Fruit fly (Drosophila melanogaster) whole organism, embryonic: ENCODE data around the gene CG33124.

Experiments used
- Adf1 ChIP-seq: fragments of 200-800 bp; sonication (Bioruptor generic); IDR thresholded peaks from 2 replicates; pipeline ENCODE4 v1.3.6; 2022; ENCODE audit warnings: missing biosample characterization, missing genetic modification characterization
- Asciz ChIP-seq: fragments of 200-800 bp; sonication (Bioruptor generic); optimal IDR thresholded peaks from 2 replicates; lab custom pipeline; 2017; ENCODE audit warnings: missing biosample characterization, mild to moderate bottlenecking, missing genetic modification characterization, missing genetic modification reagents
- Atf-2 ChIP-seq: fragments of 200-800 bp; sonication (Bioruptor generic); optimal IDR thresholded peaks from 2 replicates; lab custom pipeline; 2016; ENCODE audit warnings: missing biosample characterization, missing genetic modification characterization
- Atf3 ChIP-seq: fragments of 200-800 bp; sonication (Bioruptor generic); optimal IDR thresholded peaks from 3 replicates; lab custom pipeline; 2016; ENCODE audit warnings: missing biosample characterization, missing genetic modification characterization
- B-H2 ChIP-seq: fragments of 200-800 bp; sonication (Bioruptor generic); optimal IDR thresholded peaks from 2 replicates; lab custom pipeline; 2018; ENCODE audit warnings: missing biosample characterization, mild to moderate bottlenecking, missing genetic modification characterization
- BtbVII ChIP-seq: fragments of 200-800 bp; sonication (Bioruptor generic); optimal IDR thresholded peaks from 3 replicates; lab custom pipeline; 2017; ENCODE audit warnings: missing biosample characterization, mild to moderate bottlenecking, missing genetic modification characterization
- CG10543 ChIP-seq: fragments of 200-800 bp; sonication (Bioruptor generic); optimal IDR thresholded peaks from 3 replicates; lab custom pipeline; 2017; ENCODE audit warnings: missing biosample characterization, mild to moderate bottlenecking, missing genetic modification characterization, moderate library complexity
- CG11247 ChIP-seq: fragments of 200-800 bp; sonication (Bioruptor generic); IDR thresholded peaks from 2 replicates; pipeline ENCODE4 v1.3.6; 2022; ENCODE audit warnings: missing biosample characterization, missing genetic modification characterization
- CG11456 ChIP-seq: fragments of 200-800 bp; sonication (Bioruptor generic); IDR thresholded peaks from 3 replicates; pipeline ENCODE4 v1.3.6; 2022; ENCODE audit warnings: missing biosample characterization, missing genetic modification characterization
- CG12744 ChIP-seq: fragments of 200-800 bp; sonication (Bioruptor generic); optimal IDR thresholded peaks from 2 replicates; lab custom pipeline; 2016; ENCODE audit warnings: missing biosample characterization, missing genetic modification characterization
- CG12769 ChIP-seq: fragments of 200-800 bp; sonication (Bioruptor generic); optimal IDR thresholded peaks from 2 replicates; lab custom pipeline; 2019; ENCODE audit warnings: missing biosample characterization, mild to moderate bottlenecking, missing genetic modification characterization, moderate library complexity
- CG13287 ChIP-seq: fragments of 200-800 bp; sonication (Bioruptor generic); IDR thresholded peaks from 2 replicates; pipeline ENCODE4 v1.3.6; 2022; ENCODE audit warnings: missing biosample characterization, missing genetic modification characterization; ENCODE audit not compliant: partially characterized antibody
- CG13894 ChIP-seq: fragments of 200-800 bp; sonication (Bioruptor generic); optimal IDR thresholded peaks from 3 replicates; lab custom pipeline; 2018; ENCODE audit warnings: missing biosample characterization, mild to moderate bottlenecking, missing genetic modification characterization, moderate library complexity
- CG14014 ChIP-seq: fragments of 200-800 bp; sonication (Bioruptor generic); IDR thresholded peaks from 2 replicates; pipeline ENCODE4 v1.3.6; 2022; ENCODE audit warnings: missing biosample characterization, missing genetic modification characterization
- CG15073 ChIP-seq: fragments of 200-800 bp; sonication (Bioruptor generic); optimal IDR thresholded peaks from 2 replicates; lab custom pipeline; 2016; ENCODE audit warnings: missing biosample characterization, missing genetic modification characterization
- CG15601 ChIP-seq: fragments of 200-800 bp; sonication (Bioruptor generic); optimal IDR thresholded peaks from 3 replicates; lab custom pipeline; 2019; ENCODE audit warnings: missing biosample characterization, mild to moderate bottlenecking, missing genetic modification characterization, moderate library complexity
- CG2116 ChIP-seq: fragments of 200-800 bp; sonication (Bioruptor generic); optimal IDR thresholded peaks from 3 replicates; lab custom pipeline; 2018; ENCODE audit warnings: missing biosample characterization, mild to moderate bottlenecking, missing genetic modification characterization
- CG42726 ChIP-seq: fragments of 200-800 bp; sonication (Bioruptor generic); IDR thresholded peaks from 2 replicates; pipeline ENCODE4 v1.3.6; 2022; ENCODE audit warnings: missing biosample characterization, missing genetic modification characterization; ENCODE audit not compliant: partially characterized antibody
- CG4424 ChIP-seq: fragments of 200-800 bp; sonication (Bioruptor generic); optimal IDR thresholded peaks from 3 replicates; lab custom pipeline; 2016; ENCODE audit warnings: missing biosample characterization, missing genetic modification characterization
- CG6683 ChIP-seq: fragments of 200-800 bp; sonication (Bioruptor generic); optimal IDR thresholded peaks from 2 replicates; lab custom pipeline; 2017; ENCODE audit warnings: missing biosample characterization, mild to moderate bottlenecking, missing genetic modification characterization, missing genetic modification reagents
- CG6791 ChIP-seq: fragments of 200-800 bp; sonication (Bioruptor generic); IDR thresholded peaks from 3 replicates; pipeline ENCODE4 v1.3.6; 2022; ENCODE audit warnings: missing biosample characterization, missing genetic modification characterization; ENCODE audit not compliant: partially characterized antibody
- CG7786 ChIP-seq: fragments of 200-800 bp; sonication (Bioruptor generic); optimal IDR thresholded peaks from 2 replicates; lab custom pipeline; 2016; ENCODE audit warnings: missing biosample characterization, missing genetic modification characterization
- CTCF ChIP-seq: fragments of 200-800 bp; sonication (Bioruptor generic); optimal IDR thresholded peaks from 2 replicates; lab custom pipeline; 2017; ENCODE audit warnings: missing biosample characterization, mild to moderate bottlenecking, missing genetic modification characterization, moderate library complexity
- E2f1 ChIP-seq: fragments of 200-800 bp; sonication (Bioruptor generic); IDR thresholded peaks from 2 replicates; pipeline ENCODE4 v1.3.6; 2022; ENCODE audit warnings: missing biosample characterization, missing genetic modification characterization
- Ets97D ChIP-seq: fragments of 200-800 bp; sonication (Bioruptor generic); optimal IDR thresholded peaks from 3 replicates; lab custom pipeline; 2016; ENCODE audit warnings: missing biosample characterization, missing genetic modification characterization
- Fer1 ChIP-seq: fragments of 200-800 bp; sonication (Bioruptor generic); optimal IDR thresholded peaks from 2 replicates; lab custom pipeline; 2017; ENCODE audit warnings: missing biosample characterization, mild to moderate bottlenecking, missing genetic modification characterization
- Lim3 ChIP-seq: fragments of 200-800 bp; sonication (Bioruptor generic); IDR thresholded peaks from 2 replicates; pipeline ENCODE4 v1.3.6; 2022; ENCODE audit warnings: missing biosample characterization, missing genetic modification characterization
- Mrtf ChIP-seq: fragments of 200-800 bp; sonication (Bioruptor generic); IDR thresholded peaks from 3 replicates; pipeline ENCODE4 v1.3.6; 2022; ENCODE audit warnings: missing biosample characterization, missing genetic modification characterization
- NFAT ChIP-seq: fragments of 200-800 bp; sonication (Bioruptor generic); IDR thresholded peaks from 2 replicates; pipeline ENCODE4 v1.3.6; 2022; ENCODE audit warnings: missing biosample characterization, missing genetic modification characterization
- Nf-YA ChIP-seq: fragments of 200-800 bp; sonication (Bioruptor generic); IDR thresholded peaks from 2 replicates; pipeline ENCODE4 v1.3.6; 2022; ENCODE audit warnings: missing biosample characterization, missing genetic modification characterization
- Nf-YB ChIP-seq: fragments of 200-800 bp; sonication (Bioruptor generic); optimal IDR thresholded peaks from 3 replicates; lab custom pipeline; 2019; ENCODE audit warnings: missing biosample characterization, mild to moderate bottlenecking, missing genetic modification characterization, moderate library complexity
- Oli ChIP-seq: fragments of 200-800 bp; sonication (Bioruptor generic); optimal IDR thresholded peaks from 2 replicates; lab custom pipeline; 2018; ENCODE audit warnings: missing biosample characterization, mild to moderate bottlenecking, missing genetic modification characterization, moderate library complexity
- PHDP ChIP-seq: fragments of 200-800 bp; sonication (Bioruptor generic); optimal IDR thresholded peaks from 3 replicates; lab custom pipeline; 2018; ENCODE audit warnings: missing biosample characterization, mild to moderate bottlenecking, missing genetic modification characterization, moderate library complexity
- Rx ChIP-seq: fragments of 200-800 bp; sonication (Bioruptor generic); IDR thresholded peaks from 2 replicates; pipeline ENCODE4 v1.3.6; 2022; ENCODE audit warnings: missing biosample characterization, missing genetic modification characterization
- Sin3A ChIP-seq: fragments of >200 bp; optimal IDR thresholded peaks from 2 replicates; lab custom pipeline; 2018
- Xrp1 ChIP-seq: fragments of 200-800 bp; sonication (Bioruptor generic); IDR thresholded peaks from 2 replicates; pipeline ENCODE4 v1.3.6; 2022; ENCODE audit warnings: missing biosample characterization, missing genetic modification characterization
- ara ChIP-seq: fragments of 200-800 bp; sonication (Bioruptor generic); IDR thresholded peaks from 2 replicates; pipeline ENCODE4 v1.3.6; 2022; ENCODE audit warnings: missing biosample characterization, missing genetic modification characterization
- ase ChIP-seq: fragments of 200-800 bp; sonication (Bioruptor generic); IDR thresholded peaks from 3 replicates; pipeline ENCODE4 v1.3.6; 2022; ENCODE audit warnings: missing biosample characterization, missing genetic modification characterization
- chm ChIP-seq: fragments of 200-800 bp; sonication (Bioruptor generic); IDR thresholded peaks from 2 replicates; pipeline ENCODE4 v1.3.6; 2022; ENCODE audit warnings: missing biosample characterization, missing genetic modification characterization
- crol ChIP-seq: fragments of 200-800 bp; sonication (Bioruptor generic); IDR thresholded peaks from 2 replicates; pipeline ENCODE4 v1.3.6; 2022; ENCODE audit warnings: missing biosample characterization, missing genetic modification characterization
- gem ChIP-seq: fragments of 200-800 bp; sonication (Bioruptor generic); optimal IDR thresholded peaks from 2 replicates; lab custom pipeline; 2019; ENCODE audit warnings: missing biosample characterization, mild to moderate bottlenecking, missing genetic modification characterization, moderate library complexity
- gsb ChIP-seq: fragments of 200-800 bp; sonication (Bioruptor generic); IDR thresholded peaks from 2 replicates; pipeline ENCODE4 v1.3.6; 2022; ENCODE audit warnings: missing biosample characterization, missing genetic modification characterization
- jigr1 ChIP-seq: fragments of 200-800 bp; sonication (Bioruptor generic); IDR thresholded peaks from 3 replicates; pipeline ENCODE4 v1.3.6; 2022; ENCODE audit warnings: missing biosample characterization, missing genetic modification characterization
- luna ChIP-seq: fragments of 200-800 bp; sonication (Bioruptor generic); optimal IDR thresholded peaks from 2 replicates; lab custom pipeline; 2016; ENCODE audit warnings: missing biosample characterization, missing genetic modification characterization
- nau ChIP-seq: fragments of 200-800 bp; sonication (Bioruptor generic); optimal IDR thresholded peaks from 3 replicates; lab custom pipeline; 2017; ENCODE audit warnings: missing biosample characterization, mild to moderate bottlenecking, missing genetic modification characterization, missing genetic modification reagents
- nerfin-1 ChIP-seq: fragments of 200-800 bp; sonication (Bioruptor generic); optimal IDR thresholded peaks from 3 replicates; lab custom pipeline; 2019; ENCODE audit warnings: missing biosample characterization, mild to moderate bottlenecking, missing genetic modification characterization, moderate library complexity
- pb ChIP-seq: fragments of 200-800 bp; sonication (Bioruptor generic); optimal IDR thresholded peaks from 3 replicates; lab custom pipeline; 2016; ENCODE audit warnings: missing biosample characterization, missing genetic modification characterization
- pros ChIP-seq: fragments of 200-800 bp; sonication (Bioruptor generic); optimal IDR thresholded peaks from 3 replicates; lab custom pipeline; 2019; ENCODE audit warnings: missing biosample characterization, mild to moderate bottlenecking, missing genetic modification characterization, moderate library complexity
- repo ChIP-seq: fragments of 200-800 bp; sonication (Bioruptor generic); optimal IDR thresholded peaks from 2 replicates; lab custom pipeline; 2016; ENCODE audit warnings: missing biosample characterization, missing genetic modification characterization
- sim ChIP-seq: fragments of 200-800 bp; sonication (Bioruptor generic); IDR thresholded peaks from 2 replicates; pipeline ENCODE4 v1.3.6; 2022; ENCODE audit warnings: missing biosample characterization, missing genetic modification characterization
- unc-4 ChIP-seq: fragments of 200-800 bp; sonication (Bioruptor generic); IDR thresholded peaks from 2 replicates; pipeline ENCODE4 v1.3.6; 2022; ENCODE audit warnings: missing biosample characterization, missing genetic modification characterization; ENCODE audit not compliant: partially characterized antibody
- zf30C ChIP-seq: fragments of 200-800 bp; sonication (Bioruptor generic); optimal IDR thresholded peaks from 3 replicates; lab custom pipeline; 2018; ENCODE audit warnings: missing biosample characterization, mild to moderate bottlenecking, missing genetic modification characterization

CG33124 gene

dm6 chr2L:2201107-2201561 lies 7.8 kb downstream of the CG33124 start (continued):
- TF ChIP-seq zf30C (GFP tag; lab: Kevin White, UChicago), result peak; percentile 80
- peak; percentile 66 for TF ChIP-seq Nf-YB
- TF ChIP-seq luna (GFP tag; lab: Kevin White, UChicago), result no peak
- TF ChIP-seq Sin3A (lab: Kevin White, UChicago), result no peak
- TF ChIP-seq Atf-2, result peak; percentile 64
- no peak for TF ChIP-seq Adf1
- TF ChIP-seq sim, result peak; percentile 55; the same call in 1 of the 2 replicates
- no peak for TF ChIP-seq jigr1 (GFP tag; lab: Robert Waterston, UW)
- no peak for TF ChIP-seq CG6791 (GFP tag; lab: Robert Waterston, UW)
- TF ChIP-seq Ets97D (GFP tag; lab: Kevin White, UChicago), result peak; percentile 6
- TF ChIP-seq Oli (tag; lab: Kevin White, UChicago), result peak; percentile 88
- TF ChIP-seq ase (GFP tag; lab: Robert Waterston, UW), result peak; percentile 66; the same call in 2 of the 3 replicates
- TF ChIP-seq B-H2 (GFP tag; lab: Kevin White, UChicago), result no peak
- no peak for TF ChIP-seq CG42726 (GFP tag; lab: Robert Waterston, UW)
- TF ChIP-seq gem (tag; lab: Kevin White, UChicago), result peak; percentile 91
- TF ChIP-seq Nf-YA, result peak; percentile 67; the same call in 1 of the 2 replicates
- TF ChIP-seq E2f1 (GFP tag; lab: Robert Waterston, UW), result peak; percentile 73
- TF ChIP-seq NFAT (GFP tag; lab: Robert Waterston, UW), result no peak
- no peak for TF ChIP-seq unc-4 (GFP tag; lab: Robert Waterston, UW)
- TF ChIP-seq Xrp1, result peak; percentile 87
- no peak; the same call in 1 of the 2 replicates for TF ChIP-seq Lim3
- TF ChIP-seq CG12769 (tag; lab: Kevin White, UChicago), result no peak
- TF ChIP-seq nerfin-1 (tag; lab: Kevin White, UChicago), result peak; percentile 92
- TF ChIP-seq gsb (GFP tag; lab: Robert Waterston, UW), result no peak
- TF ChIP-seq repo (GFP tag; lab: Kevin White, UChicago), result peak; percentile 50
- peak; percentile 85 for TF ChIP-seq PHDP (tag; lab: Kevin White, UChicago)
- peak; percentile 88 for TF ChIP-seq ara
- TF ChIP-seq CG6683, result peak; percentile 42
- peak; percentile 96 for TF ChIP-seq CG15601
- TF ChIP-seq BtbVII (GFP tag; lab: Kevin White, UChicago), result peak; percentile 71
- peak; percentile 72 for TF ChIP-seq chm
- TF ChIP-seq Fer1 (GFP tag; lab: Kevin White, UChicago), result peak; percentile 53
- TF ChIP-seq CG4424 (GFP tag; lab: Kevin White, UChicago), result peak; percentile 90
- TF ChIP-seq CG2116 (GFP tag; lab: Kevin White, UChicago), result peak; percentile 44
- peak; percentile 82 for TF ChIP-seq Atf3 (GFP tag; lab: Kevin White, UChicago)
- TF ChIP-seq CG14014 (GFP tag; lab: Robert Waterston, UW), result 0 out of 2 replicates have a peak, but pooled peaks have one; percentile 29
- peak; percentile 38 for TF ChIP-seq CTCF (GFP tag; lab: Kevin White, UChicago)
- peak; percentile 48; the same call in 2 of the 3 replicates for TF ChIP-seq Mrtf (GFP tag; lab: Robert Waterston, UW)
- no peak for TF ChIP-seq CG12744 (GFP tag; lab: Kevin White, UChicago)
- TF ChIP-seq pros, result no peak
- no peak for TF ChIP-seq CG13894
- peak; percentile 26 for TF ChIP-seq CG10543 (GFP tag; lab: Kevin White, UChicago)
- peak; percentile 95 for TF ChIP-seq Asciz (GFP tag; lab: Kevin White, UChicago)
- peak; percentile 22 for TF ChIP-seq CG15073 (GFP tag; lab: Kevin White, UChicago)
- TF ChIP-seq pb (GFP tag; lab: Kevin White, UChicago), result peak; percentile 58
- TF ChIP-seq CG7786, result peak; percentile 59
- no peak for TF ChIP-seq Rx (GFP tag; lab: Robert Waterston, UW)
- TF ChIP-seq CG11456 (GFP tag; lab: Robert Waterston, UW), result 0 out of 3 replicates have a peak, but pooled peaks have one; percentile 18
- TF ChIP-seq CG11247, result peak; percentile 48
- peak; percentile 95 for TF ChIP-seq crol (GFP tag; lab: Robert Waterston, UW)
- no peak for TF ChIP-seq CG13287 (GFP tag; lab: Robert Waterston, UW)
- peak; percentile 86 for TF ChIP-seq nau
